Fruit fly (Drosophila melanogaster) whole organism, wandering third instar larva: ENCODE data around the gene CCT1.

Source experiments
- CG9705 ChIP-seq: fragments of 200-800 bp; sonication (Bioruptor generic); optimal IDR thresholded peaks from 2 replicates; lab custom pipeline; 2018; ENCODE audit warnings: missing biosample characterization, mild to moderate bottlenecking, missing genetic modification characterization
- Dfd ChIP-seq: fragments of >200 bp; optimal IDR thresholded peaks from 2 replicates; lab custom pipeline; 2017; ENCODE audit warnings: missing biosample characterization, missing genetic modification characterization
- Jra ChIP-seq: sonication (Bioruptor generic); optimal IDR thresholded peaks from 2 replicates; lab custom pipeline; 2016; ENCODE audit warnings: missing biosample characterization, missing genetic modification characterization
- OdsH ChIP-seq: fragments of 200-800 bp; sonication (Bioruptor generic); optimal IDR thresholded peaks from 2 replicates; lab custom pipeline; 2016; ENCODE audit warnings: missing biosample characterization, mild to moderate bottlenecking, missing genetic modification characterization
- psq ChIP-seq: fragments of 200-800 bp; sonication (Bioruptor generic); optimal IDR thresholded peaks from 3 replicates; lab custom pipeline; 2017; ENCODE audit warnings: missing biosample characterization, mild to moderate bottlenecking, missing genetic modification characterization, moderate library complexity
- tai ChIP-seq: sonication (Bioruptor generic); optimal IDR thresholded peaks from 2 replicates; lab custom pipeline; 2016; ENCODE audit warnings: missing biosample characterization, missing genetic modification characterization
- woc ChIP-seq: sonication (Bioruptor generic); optimal IDR thresholded peaks from 2 replicates; lab custom pipeline; 2016; ENCODE audit warnings: missing biosample characterization, mild to moderate bottlenecking, missing genetic modification characterization

dm6 chr3R:22540686-22541085 lies 49.4 kb upstream of the CCT1 start:
- no peak for TF ChIP-seq psq (GFP tag; lab: Kevin White, UChicago)
- TF ChIP-seq OdsH = no peak
- TF ChIP-seq Jra = no peak
- TF ChIP-seq woc (GFP tag; lab: Kevin White, UChicago) = no peak
- TF ChIP-seq tai (GFP tag; lab: Kevin White, UChicago) = no peak
- TF ChIP-seq CG9705 (GFP tag; lab: Kevin White, UChicago) = no peak
- TF ChIP-seq Dfd (GFP tag; lab: Kevin White, UChicago) = no peak
